Worm (Caenorhabditis elegans) whole organism, L4/young adult: Measurements from ENCODE around the gene C36C9.4.

ENCODE experiments used
- W03F9.2 ChIP-seq: fragments of 150-350 bp; optimal IDR thresholded peaks from 2 replicates; lab custom pipeline; 2014; ENCODE audit warnings: missing biosample characterization, missing genetic modification characterization
- dao-5 ChIP-seq: sonication (generic microtip); optimal IDR thresholded peaks from 2 replicates; lab custom pipeline; 2016; ENCODE audit warnings: missing genotype, missing genetic modification characterization, moderate library complexity, missing compliant biosample characterization
- him-1 ChIP-seq: sonication (generic microtip); optimal IDR thresholded peaks from 2 replicates; lab custom pipeline; 2016; ENCODE audit warnings: missing genotype, missing genetic modification reagents, missing genetic modification characterization, missing compliant biosample characterization

DNA sequence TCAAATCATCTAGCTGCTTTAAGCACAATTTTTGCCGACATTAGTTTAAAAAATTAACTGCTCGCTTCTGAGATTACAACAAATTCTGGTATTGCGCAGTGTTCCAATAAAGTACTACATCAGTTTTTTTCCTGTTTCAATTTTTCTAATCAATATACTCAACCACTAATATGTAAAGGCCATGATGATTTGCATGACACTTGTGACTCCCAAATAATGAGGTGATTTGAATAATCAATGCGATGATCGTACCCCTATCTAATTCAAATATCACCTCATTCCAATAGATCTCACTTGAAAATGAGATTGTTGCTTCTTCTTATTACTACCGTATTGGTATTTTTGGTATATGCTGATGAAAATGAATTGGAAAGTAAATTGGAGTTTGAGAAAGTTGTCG lies 30.3 kb upstream of the C36C9.4 start, which contains the start of gene F07G6.2:
- no peak for TF ChIP-seq him-1 (tag; lab: Kevin White, UChicago)
- no peak for TF ChIP-seq W03F9.2
- no peak for TF ChIP-seq dao-5 (tag; lab: Kevin White, UChicago)
